Worm (Caenorhabditis elegans): Measurements from ENCODE around the gene lin-56.

Gene lin-56

ce11 chrII:10449707-10450106 lies at the start of gene lin-56:
Gene lin-56, plus strand, starts transcription at chrII:10450007.
- TF ChIP-seq fos-1 (tag; optimal IDR thresholded peaks at IDR 0.05) (no peak), peb-1 (tag; optimal IDR thresholded peaks at IDR 0.05) (no peak), nhr-129 (tag; optimal IDR thresholded peaks at IDR 0.05) (no peak), C34F6.9 (tag; optimal IDR thresholded peaks at IDR 0.05) (no peak), nhr-25 (tag; optimal IDR thresholded peaks at IDR 0.05) (no peak), lsy-2 (tag; optimal IDR thresholded peaks at IDR 0.05) (no peak)

- TF ChIP-seq sma-9 (GFP tag; optimal IDR thresholded peaks at IDR 0.05), result peak; percentile 53
- TF ChIP-seq sma-9 (tag; optimal IDR thresholded peaks at IDR 0.05), result no peak
- TF ChIP-seq ztf-1 (GFP tag; conservative IDR thresholded peaks at IDR 0.05), result no peak
- TF ChIP-seq gmeb-1 (tag; optimal IDR thresholded peaks at IDR 0.05), result peak; percentile 19
- peak; percentile 81 for TF ChIP-seq fos-1 (tag; optimal IDR thresholded peaks at IDR 0.05)
- no peak for TF ChIP-seq nhr-23 (tag; optimal IDR thresholded peaks at IDR 0.05)
Measured at ce11 chrII:10402991-10403390, 46.8 kb upstream of the lin-56 start.

ce11 chrII:10410989-10411388 lies 38.8 kb upstream of the lin-56 start, which contains the start of gene E04D5.5:
Gene E04D5.5, plus strand, starts transcription at chrII:10411289.
- TF ChIP-seq mab-5 (tag; optimal IDR thresholded peaks at IDR 0.05) (no peak), ZK546.5 (tag; optimal IDR thresholded peaks at IDR 0.05) (no peak), lin-13 (GFP tag; optimal IDR thresholded peaks at IDR 0.05) (no peak), peb-1 (tag; optimal IDR thresholded peaks at IDR 0.05) (no peak), nhr-25 (tag; optimal IDR thresholded peaks at IDR 0.05) (no peak), nhr-12 (tag; optimal IDR thresholded peaks at IDR 0.05) (no peak), unc-39 (tag; optimal IDR thresholded peaks at IDR 0.05) (no peak), aly-2 (tag; optimal IDR thresholded peaks at IDR 0.05) (no peak), ama-1 (optimal IDR thresholded peaks at IDR 0.05) (no peak), nhr-10 (tag; optimal IDR thresholded peaks at IDR 0.05) (no peak), ztf-4 (tag; optimal IDR thresholded peaks at IDR 0.05) (no peak), ztf-1 (GFP tag; conservative IDR thresholded peaks at IDR 0.05) (no peak), nhr-77 (tag; optimal IDR thresholded peaks at IDR 0.05) (no peak), snpc-4 (tag; optimal IDR thresholded peaks at IDR 0.05) (no peak), ztf-11 (tag; optimal IDR thresholded peaks at IDR 0.05) (no peak), ceh-16 (tag; optimal IDR thresholded peaks at IDR 0.05) (no peak), nhr-6 (tag; optimal IDR thresholded peaks at IDR 0.05) (no peak), blmp-1 (tag; optimal IDR thresholded peaks at IDR 0.05; ENCODE audit: insufficient read depth) (no peak)

ce11 chrII:10416332-10416863 lies 33.4 kb upstream of the lin-56 start, which contains the start of gene eif-2A:
Gene eif-2A, plus strand, starts transcription at chrII:10416800.
- no peak for TF ChIP-seq nhr-237 (tag; optimal IDR thresholded peaks at IDR 0.05)
- peak; percentile 16 for TF ChIP-seq lin-13 (GFP tag; optimal IDR thresholded peaks at IDR 0.05)
- TF ChIP-seq lsy-2 (tag; optimal IDR thresholded peaks at IDR 0.05), result peak; percentile 28 to 93
- TF ChIP-seq unc-55 (GFP tag; optimal IDR thresholded peaks at IDR 0.05), result peak; percentile 27
- peak; percentile 20 for TF ChIP-seq gmeb-1 (tag; optimal IDR thresholded peaks at IDR 0.05)
- no peak for TF ChIP-seq nhr-11 (tag; optimal IDR thresholded peaks at IDR 0.05)
- peak; percentile 16 for TF ChIP-seq C34F6.9 (tag; optimal IDR thresholded peaks at IDR 0.05)

- no peak for TF ChIP-seq nhr-10 (tag; optimal IDR thresholded peaks at IDR 0.05)
- no peak for TF ChIP-seq mbf-1 (tag; optimal IDR thresholded peaks at IDR 0.05)
- TF ChIP-seq nhr-11 (tag; optimal IDR thresholded peaks at IDR 0.05), result no peak
- no peak for TF ChIP-seq ama-1 (optimal IDR thresholded peaks at IDR 0.05)
- TF ChIP-seq nhr-12 (tag; optimal IDR thresholded peaks at IDR 0.05), result no peak
- TF ChIP-seq Y55F3AM.14 (GFP tag; optimal IDR thresholded peaks at IDR 0.05), result no peak
- no peak for TF ChIP-seq unc-62 (GFP tag; optimal IDR thresholded peaks at IDR 0.05)
- TF ChIP-seq snpc-4 (tag; optimal IDR thresholded peaks at IDR 0.05), result no peak
- TF ChIP-seq unc-55 (GFP tag; optimal IDR thresholded peaks at IDR 0.05), result no peak
- no peak for TF ChIP-seq zag-1 (tag; optimal IDR thresholded peaks at IDR 0.05)
- TF ChIP-seq nhr-237 (tag; optimal IDR thresholded peaks at IDR 0.05), result no peak
- TF ChIP-seq unc-39 (tag; optimal IDR thresholded peaks at IDR 0.05), result no peak
Measured at ce11 chrII:10421941-10422340, 27.9 kb upstream of the lin-56 start, which contains the start of gene frpr-21. Gene frpr-21, minus strand, starts transcription at chrII:10422041.

ce11 chrII:10435836-10436235 lies 14.0 kb upstream of the lin-56 start, which contains the start of gene cut-4:
Gene cut-4, plus strand, starts transcription at chrII:10436136.
- TF ChIP-seq nhr-77 (tag; optimal IDR thresholded peaks at IDR 0.05) (no peak), C34F6.9 (tag; optimal IDR thresholded peaks at IDR 0.05) (no peak), lin-11 (tag; optimal IDR thresholded peaks at IDR 0.05) (no peak), sma-9 (GFP tag; optimal IDR thresholded peaks at IDR 0.05) (no peak), sma-9 (tag; optimal IDR thresholded peaks at IDR 0.05) (no peak), R02D3.7 (tag; optimal IDR thresholded peaks at IDR 0.05) (no peak), nhr-23 (tag; optimal IDR thresholded peaks at IDR 0.05) (no peak), ZK546.5 (tag; optimal IDR thresholded peaks at IDR 0.05) (no peak), Y55F3AM.14 (GFP tag; optimal IDR thresholded peaks at IDR 0.05) (no peak), ztf-4 (tag; optimal IDR thresholded peaks at IDR 0.05) (no peak), egl-27 (tag; optimal IDR thresholded peaks at IDR 0.05) (no peak), nhr-237 (tag; optimal IDR thresholded peaks at IDR 0.05) (no peak), nhr-10 (tag; optimal IDR thresholded peaks at IDR 0.05) (no peak), sma-3 (GFP tag; optimal IDR thresholded peaks at IDR 0.05) (no peak)

All from whole organism, L2 larva.